ENCODE assay signal across 3 worm cellular contexts in genomic region chrX:6202809-6203208, ce11.
TF ChIP-seq lines count a peak whose summit lies in the region.

No protein-coding gene starts in this region.

TF ChIP-seq in whole organism, L1 larva, 84 proteins besides CTCF, POLR2A, EP300 and RAD21 (continues in another document):
- TF ChIP-seq mep-1 (tag; optimal IDR thresholded peaks at IDR 0.05; lab: Kevin White, UChicago) (peak; percentile 0), sup-37 (GFP tag; optimal IDR thresholded peaks at IDR 0.05; lab: Kevin White, UChicago) (no peak), hpl-2 (GFP tag; optimal IDR thresholded peaks at IDR 0.05; lab: Kevin White, UChicago) (no peak), nhr-19 (GFP tag; conservative IDR thresholded peaks at IDR 0.05; lab: Robert Waterston, UW) (peak; percentile 55), ama-1 (optimal IDR thresholded peaks at IDR 0.05; lab: Kevin White, UChicago) (no peak), rnt-1 (tag; optimal IDR thresholded peaks at IDR 0.05; lab: Kevin White, UChicago) (peak; percentile 56), mdl-1 (tag; optimal IDR thresholded peaks at IDR 0.05; lab: Kevin White, UChicago) (no peak), nhr-90 (tag; optimal IDR thresholded peaks at IDR 0.05; lab: Kevin White, UChicago; ENCODE audit: poor library complexity) (no peak), sptf-1 (tag; optimal IDR thresholded peaks at IDR 0.05; lab: Kevin White, UChicago) (no peak), nhr-71 (tag; optimal IDR thresholded peaks at IDR 0.05; lab: Kevin White, UChicago) (peak; percentile 75), F16B12.6 (tag; optimal IDR thresholded peaks at IDR 0.05; lab: Kevin White, UChicago) (no peak), nhr-237 (tag; optimal IDR thresholded peaks at IDR 0.05; lab: Kevin White, UChicago) (no peak), lin-39 (tag; optimal IDR thresholded peaks at IDR 0.05; lab: Kevin White, UChicago) (no peak), snu-23 (GFP tag; optimal IDR thresholded peaks at IDR 0.05; lab: Kevin White, UChicago) (peak; percentile 49), skn-1 (tag; optimal IDR thresholded peaks at IDR 0.05; lab: Kevin White, UChicago) (no peak), nhr-85 (tag; lab: Kevin White, UChicago) (no peak), ceh-8 (GFP tag; optimal IDR thresholded peaks at IDR 0.05; lab: Kevin White, UChicago) (no peak), mab-9 (GFP tag; IDR thresholded peaks at IDR 0.05; lab: Robert Waterston, UW) (no peak), swsn-7 (tag; optimal IDR thresholded peaks at IDR 0.05; lab: Kevin White, UChicago) (peak; percentile 13), grh-1 (GFP tag; IDR thresholded peaks at IDR 0.05; lab: Robert Waterston, UW) (no peak), xbp-1 (tag; optimal IDR thresholded peaks at IDR 0.05; lab: Kevin White, UChicago) (no peak), elt-3 (tag; optimal IDR thresholded peaks at IDR 0.05; lab: Kevin White, UChicago) (no peak), ztf-11 (tag; optimal IDR thresholded peaks at IDR 0.05; lab: Kevin White, UChicago) (no peak), ztf-4 (tag; optimal IDR thresholded peaks at IDR 0.05; lab: Kevin White, UChicago) (peak; percentile 25), egl-13 (tag; optimal IDR thresholded peaks at IDR 0.05; lab: Kevin White, UChicago) (no peak), sox-4 (tag; optimal IDR thresholded peaks at IDR 0.05; lab: Kevin White, UChicago) (no peak), snpc-4 (tag; optimal IDR thresholded peaks at IDR 0.05; lab: Kevin White, UChicago) (no peak), alr-1 (tag; optimal IDR thresholded peaks at IDR 0.05; lab: Kevin White, UChicago; ENCODE audit: borderline replicate concordance) (no peak), C16A3.4 (tag; optimal IDR thresholded peaks at IDR 0.05; lab: Kevin White, UChicago) (no peak), lsy-2 (tag; optimal IDR thresholded peaks at IDR 0.05; lab: Kevin White, UChicago) (peak in 1 of 2 experiments; percentile 29), Y116A8C.19 (tag; optimal IDR thresholded peaks at IDR 0.05; lab: Kevin White, UChicago; ENCODE audit: borderline replicate concordance) (no peak), nhr-20 (tag; optimal IDR thresholded peaks at IDR 0.05; lab: Kevin White, UChicago) (peak; percentile 11)

TF ChIP-seq in whole organism, L2 larva, 48 proteins besides CTCF, POLR2A, EP300 and RAD21:
- TF ChIP-seq fos-1 (tag; optimal IDR thresholded peaks at IDR 0.05; lab: Kevin White, UChicago) (no peak), nhr-129 (tag; optimal IDR thresholded peaks at IDR 0.05; lab: Kevin White, UChicago) (peak; percentile 64), F13H6.1 (tag; optimal IDR thresholded peaks at IDR 0.05; lab: Kevin White, UChicago) (peak; percentile 19), ztf-4 (tag; optimal IDR thresholded peaks at IDR 0.05; lab: Kevin White, UChicago) (peak; percentile 27), C34F6.9 (tag; optimal IDR thresholded peaks at IDR 0.05; lab: Kevin White, UChicago) (peak; percentile 8), lsy-2 (tag; optimal IDR thresholded peaks at IDR 0.05; lab: Kevin White, UChicago) (peak in 1 of 2 experiments; percentile 27), ceh-16 (tag; optimal IDR thresholded peaks at IDR 0.05; lab: Kevin White, UChicago) (no peak)
TF ChIP-seq in whole organism, L2 larva: peak in this region for 5.

TF ChIP-seq in whole organism, L4 larva, 104 proteins besides CTCF, POLR2A, EP300 and RAD21:
- TF ChIP-seq daf-16 (GFP tag; optimal IDR thresholded peaks at IDR 0.05; lab: Kevin White, UChicago) (peak in 1 of 2 experiments; percentile 23), daf-16 (tag; optimal IDR thresholded peaks at IDR 0.05; lab: Kevin White, UChicago) (no peak), nhr-41 (GFP tag; IDR thresholded peaks at IDR 0.05; lab: Robert Waterston, UW) (no peak), unc-39 (tag; optimal IDR thresholded peaks at IDR 0.05; lab: Kevin White, UChicago) (no peak), F37D6.2 (tag; optimal IDR thresholded peaks at IDR 0.05; lab: Kevin White, UChicago) (no peak), egl-27 (tag; optimal IDR thresholded peaks at IDR 0.05; lab: Kevin White, UChicago) (no peak), nhr-11 (tag; optimal IDR thresholded peaks at IDR 0.05; lab: Kevin White, UChicago) (peak; percentile 1), mes-2 (tag; optimal IDR thresholded peaks at IDR 0.05; lab: Kevin White, UChicago; ENCODE audit: poor library complexity, severe bottlenecking) (no peak)

Comparison
In these comparisons a context has a peak if more than half of its experiments do, and no peak if none do; other contexts are left out.
1. Of the 29 proteins assayed by ChIP-seq in both whole organism, L4 larva and whole organism, L1 larva: peak only in whole organism, L4 larva: nhr-11; only in whole organism, L1 larva: mep-1; in both: none; in neither: 26; mixed calls (peak in some experiments, not most) for 1.